Worm (Caenorhabditis elegans): Measurements from ENCODE around the gene F01D5.5.
A peak's percentile ranks its signal among the peaks of the same experiment; 100 is the strongest.
"Not testable (repeated sequence)": the region's sequence is repeated elsewhere in the genome, so short reads cannot be mapped to it uniquely, and the experiment has no call there.

F01D5.5 gene

DNA sequence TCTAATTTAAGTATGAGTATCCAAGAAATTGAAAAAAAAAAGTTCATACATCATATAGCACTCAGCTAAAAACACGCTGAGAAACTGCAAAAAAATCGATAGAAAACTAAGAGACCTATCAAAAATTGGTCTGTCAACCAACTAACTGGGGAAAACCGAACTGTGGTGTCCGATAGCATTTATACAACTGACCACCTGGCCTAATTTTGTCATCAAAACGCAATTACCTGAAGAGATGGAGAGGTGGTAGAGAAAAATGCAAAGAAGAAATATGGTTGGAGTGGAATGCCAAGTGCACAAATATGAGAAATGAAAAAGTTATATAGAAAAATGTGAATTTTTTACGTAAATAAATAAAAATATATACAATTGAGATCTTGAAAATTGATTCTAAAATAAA lies 28.6 kb downstream of the F01D5.5 start, which contains the start of gene Y39G8B.1 (continued):
- TF ChIP-seq pqm-1 (tag; optimal IDR thresholded peaks at IDR 0.05): peak; percentile 5
- peak; percentile 15 for TF ChIP-seq hlh-30 (tag; optimal IDR thresholded peaks at IDR 0.05; ENCODE audit: insufficient read depth)
- TF ChIP-seq mep-1 (tag; optimal IDR thresholded peaks at IDR 0.05): peak; percentile 32
- no peak for TF ChIP-seq unc-39 (tag; optimal IDR thresholded peaks at IDR 0.05)
- TF ChIP-seq cey-2 (tag; optimal IDR thresholded peaks at IDR 0.05; ENCODE audit: borderline replicate concordance, insufficient read depth): no peak
- TF ChIP-seq D1046.2 (GFP tag; IDR thresholded peaks at IDR 0.05): no peak
- peak; percentile 36 for TF ChIP-seq mes-2 (tag; optimal IDR thresholded peaks at IDR 0.05; ENCODE audit: poor library complexity, severe bottlenecking)
- TF ChIP-seq snpc-4 (tag; optimal IDR thresholded peaks at IDR 0.05): no peak
- no peak for TF ChIP-seq daf-12 (tag; optimal IDR thresholded peaks at IDR 0.05)
- 0 out of 2 replicates have a peak, but pooled peaks have one; percentile 19 for TF ChIP-seq dmd-6 (GFP tag; IDR thresholded peaks at IDR 0.05)

DNA sequence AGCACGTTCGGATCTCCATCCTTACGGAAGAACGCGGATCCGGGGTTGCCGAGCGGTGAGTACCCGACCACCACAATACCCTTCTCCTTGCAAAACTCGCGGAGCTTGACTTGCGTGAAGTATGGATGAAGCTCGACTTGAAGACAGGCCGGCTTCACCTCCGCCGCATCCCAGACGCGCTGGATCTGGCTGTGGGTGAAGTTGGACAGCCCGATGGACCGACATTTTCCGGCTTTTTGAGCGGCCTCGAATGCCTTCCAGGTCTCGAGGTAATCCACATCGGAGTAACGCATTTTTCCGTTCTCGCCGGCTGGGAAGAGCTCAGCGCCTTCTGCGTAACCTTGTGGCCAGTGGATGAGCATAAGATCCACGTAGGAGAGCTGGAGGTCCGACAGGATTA lies 29.9 kb downstream of the F01D5.5 start:
- peak; percentile 54 for TF ChIP-seq nhr-42 (GFP tag; IDR thresholded peaks at IDR 0.05)
- TF ChIP-seq ceh-32 (tag; optimal IDR thresholded peaks at IDR 0.05; ENCODE audit: poor library complexity): no peak
- peak; percentile 87 for TF ChIP-seq aha-1 (tag)
- TF ChIP-seq nhr-6 (tag; optimal IDR thresholded peaks at IDR 0.05): no peak
- TF ChIP-seq jun-1 (tag; optimal IDR thresholded peaks at IDR 0.05): no peak
- TF ChIP-seq egl-43 (GFP tag; IDR thresholded peaks at IDR 0.05): 0 out of 2 replicates have a peak, but pooled peaks have one; percentile 32
- no peak for TF ChIP-seq nhr-102 (tag; optimal IDR thresholded peaks at IDR 0.05)
- no peak for TF ChIP-seq lim-7 (GFP tag; IDR thresholded peaks at IDR 0.05)
- no peak for TF ChIP-seq ztf-11 (tag; optimal IDR thresholded peaks at IDR 0.05)
- TF ChIP-seq daf-16 (GFP tag; optimal IDR thresholded peaks at IDR 0.05): no peak
- no peak for TF ChIP-seq daf-16 (tag; optimal IDR thresholded peaks at IDR 0.05)
- no peak for TF ChIP-seq dpl-1 (GFP tag; optimal IDR thresholded peaks at IDR 0.05)
- no peak for TF ChIP-seq dmd-6 (GFP tag; IDR thresholded peaks at IDR 0.05)
- no peak for TF ChIP-seq nhr-76 (tag; optimal IDR thresholded peaks at IDR 0.05)
- TF ChIP-seq fkh-10 (GFP tag; optimal IDR thresholded peaks at IDR 0.05): no peak
- no peak for TF ChIP-seq arid-1 (GFP tag; conservative IDR thresholded peaks at IDR 0.05)
- no peak for TF ChIP-seq mdl-1 (tag; optimal IDR thresholded peaks at IDR 0.05)
- TF ChIP-seq ceh-82 (tag; optimal IDR thresholded peaks at IDR 0.05): no peak
- peak; percentile 82 for TF ChIP-seq set-16 (GFP tag; IDR thresholded peaks at IDR 0.05)
- no peak for TF ChIP-seq zfp-2 (tag; optimal IDR thresholded peaks at IDR 0.05)
- no peak for TF ChIP-seq snpc-4 (tag; optimal IDR thresholded peaks at IDR 0.05)

DNA sequence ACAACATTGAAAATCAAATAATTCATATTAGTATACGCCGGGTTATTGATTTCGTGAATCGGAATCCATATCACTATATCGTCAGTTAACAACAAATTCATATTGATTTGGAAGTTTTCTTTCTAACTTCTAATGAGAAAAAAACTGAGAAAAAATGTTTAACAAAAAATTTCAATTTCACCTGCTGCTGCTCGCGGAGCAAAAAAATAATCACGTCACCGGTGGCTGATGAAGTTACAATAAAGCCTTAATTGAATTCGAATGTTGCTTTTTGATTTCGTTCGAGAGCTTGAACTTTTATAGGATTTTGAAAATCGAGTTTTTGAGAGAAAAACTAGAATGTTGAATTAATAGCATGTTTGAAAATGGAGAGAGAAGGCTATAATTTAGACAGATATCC lies 33.1 kb downstream of the F01D5.5 start, which contains the start of gene sre-43:
Gene sre-43 (minus strand): TSS at position 101 of the 400 bp plus-strand sequence.
- TF ChIP-seq nhr-10 (tag; optimal IDR thresholded peaks at IDR 0.05) (no peak), ztf-11 (tag; optimal IDR thresholded peaks at IDR 0.05) (no peak), mdl-1 (tag; optimal IDR thresholded peaks at IDR 0.05) (no peak), F44E2.7 (GFP tag; IDR thresholded peaks at IDR 0.05) (no peak), hlh-11 (tag; optimal IDR thresholded peaks at IDR 0.05) (no peak), lin-15B (tag; optimal IDR thresholded peaks at IDR 0.05) (no peak), rbr-2 (tag; optimal IDR thresholded peaks at IDR 0.05) (no peak), Y5F2A.4 (GFP tag; optimal IDR thresholded peaks at IDR 0.05) (no peak)

DNA sequence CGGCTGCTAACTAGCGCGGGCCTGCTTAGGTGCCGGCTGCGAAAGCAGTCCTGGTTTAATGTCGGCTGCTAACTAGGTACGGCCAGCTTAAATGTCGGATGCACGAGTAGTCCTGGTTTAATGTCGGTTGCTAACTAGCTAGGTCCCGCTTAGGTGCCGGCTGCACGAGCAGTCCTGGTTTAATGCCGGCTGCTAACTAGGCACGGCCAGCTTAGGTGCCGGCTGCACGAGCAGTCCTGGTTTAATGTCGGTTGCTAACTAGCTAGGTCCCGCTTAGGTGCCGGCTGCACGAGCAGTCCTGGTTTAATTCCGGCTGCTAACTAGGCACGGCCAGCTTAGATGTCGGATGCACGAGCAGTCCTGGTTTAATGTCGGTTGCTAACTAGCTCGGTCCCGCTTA lies 34.1 kb downstream of the F01D5.5 start:
- peak in 1 of 2 experiments; percentile 89 for TF ChIP-seq unc-62 (GFP tag; optimal IDR thresholded peaks at IDR 0.05 in 1 of 2)
- not testable (repeated sequence) for TF ChIP-seq unc-62 (tag; optimal IDR thresholded peaks at IDR 0.05)
- peak; percentile 47; the same call in 1 of the 2 replicates for TF ChIP-seq set-16 (GFP tag; IDR thresholded peaks at IDR 0.05)
- 0 out of 2 replicates have a peak, but pooled peaks have one; percentile 25 for TF ChIP-seq nhr-42 (GFP tag; IDR thresholded peaks at IDR 0.05)
